Worm (Caenorhabditis elegans) whole organism, L2 larva: Measurements from ENCODE around the gene C27H5.6.

Experiments used
- ZK546.5 ChIP-seq: sonication (generic microtip); optimal IDR thresholded peaks from 2 replicates; lab custom pipeline; 2017; ENCODE audit warnings: missing biosample characterization, missing genetic modification characterization
- aly-2 ChIP-seq: fragments of 150-350 bp; optimal IDR thresholded peaks from 2 replicates; lab custom pipeline; 2014; ENCODE audit warnings: missing biosample characterization, missing genetic modification characterization
- ceh-82 ChIP-seq: fragments of 150-350 bp; optimal IDR thresholded peaks from 2 replicates; lab custom pipeline; 2014; ENCODE audit warnings: missing biosample characterization, missing genetic modification characterization
- crh-2 ChIP-seq: sonication (generic microtip); optimal IDR thresholded peaks from 2 replicates; lab custom pipeline; 2017; ENCODE audit warnings: missing biosample characterization, missing genetic modification characterization
- elt-3 ChIP-seq: sonication (generic microtip); optimal IDR thresholded peaks from 2 replicates; lab custom pipeline; 2017; ENCODE audit warnings: missing biosample characterization, missing genetic modification characterization
- lin-39 ChIP-seq: fragments of 150-350 bp; optimal IDR thresholded peaks from 2 replicates; lab custom pipeline; 2014; ENCODE audit warnings: missing biosample characterization, missing genetic modification reagents, missing genetic modification characterization
- nhr-11 ChIP-seq: fragments of 150-350 bp; optimal IDR thresholded peaks from 2 replicates; lab custom pipeline; 2014; ENCODE audit warnings: missing biosample characterization, missing genetic modification characterization
- nhr-77 ChIP-seq: fragments of 150-350 bp; optimal IDR thresholded peaks from 2 replicates; lab custom pipeline; 2014; ENCODE audit warnings: missing biosample characterization, missing genetic modification characterization
- skn-1 ChIP-seq: sonication (generic microtip); optimal IDR thresholded peaks from 2 replicates; lab custom pipeline; 2017; ENCODE audit warnings: missing biosample characterization, missing genetic modification characterization
- unc-39 ChIP-seq: fragments of 150-350 bp; optimal IDR thresholded peaks from 2 replicates; lab custom pipeline; 2014; ENCODE audit warnings: missing biosample characterization, missing genetic modification characterization
- ztf-1 ChIP-seq: fragments of 200-800 bp; sonication (Bioruptor generic); conservative IDR thresholded peaks from 2 replicates; pipeline ENCODE4 v1.3.6; 2022; ENCODE audit warnings: missing genetic modification characterization, missing compliant biosample characterization

DNA sequence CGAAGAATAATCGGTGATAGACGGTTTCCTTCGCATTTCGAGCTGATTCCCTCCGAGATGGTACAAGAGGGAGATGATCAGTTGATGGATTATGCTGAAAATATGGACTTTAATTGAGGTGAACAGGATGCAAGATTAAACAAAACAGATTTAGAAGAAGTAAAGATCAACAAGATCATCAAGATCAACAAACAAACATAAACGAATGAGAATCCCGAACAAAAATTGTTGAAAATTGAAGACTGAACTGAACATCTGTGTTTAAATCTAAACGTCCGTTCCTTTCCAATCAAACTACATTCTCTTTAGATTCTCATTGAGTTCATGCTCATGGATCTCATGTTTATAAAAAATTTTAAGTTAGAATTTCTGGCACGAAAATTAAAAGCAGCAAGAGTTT lies 12.2 kb downstream of the C27H5.6 start, which contains the start of gene glc-4:
- TF ChIP-seq ceh-82 (no peak), lin-39 (tag; lab: Kevin White, UChicago) (no peak), crh-2 (tag; lab: Kevin White, UChicago) (no peak), skn-1 (tag; lab: Kevin White, UChicago) (no peak), nhr-11 (no peak), aly-2 (tag; lab: Kevin White, UChicago) (no peak), unc-39 (tag; lab: Kevin White, UChicago) (no peak), ZK546.5 (tag; lab: Kevin White, UChicago) (no peak), elt-3 (tag; lab: Kevin White, UChicago) (no peak), nhr-77 (no peak), ztf-1 (GFP tag; lab: Robert Waterston, UW) (no peak)
